Fruit fly (Drosophila melanogaster) whole organism, embryonic: Measurements from ENCODE around the gene CG7879.

Source experiments
- Abd-B ChIP-seq: fragments of 200-800 bp; sonication (Bioruptor generic); optimal IDR thresholded peaks from 2 replicates; lab custom pipeline; 2018; ENCODE audit warnings: missing biosample characterization, mild to moderate bottlenecking, missing genetic modification characterization, moderate library complexity
- Atf-2 ChIP-seq: fragments of 200-800 bp; sonication (Bioruptor generic); optimal IDR thresholded peaks from 2 replicates; lab custom pipeline; 2016; ENCODE audit warnings: missing biosample characterization, missing genetic modification characterization
- BEAF-32 ChIP-seq: fragments of 200-800 bp; sonication (Bioruptor generic); optimal IDR thresholded peaks from 3 replicates; lab custom pipeline; 2017; ENCODE audit warnings: missing biosample characterization, missing genetic modification characterization, mild to moderate bottlenecking, moderate library complexity, missing genetic modification reagents
- CG10462 ChIP-seq: fragments of 200-800 bp; sonication (Bioruptor generic); optimal IDR thresholded peaks from 2 replicates; lab custom pipeline; 2016; ENCODE audit warnings: missing biosample characterization, missing genetic modification characterization
- CG11247 ChIP-seq: fragments of 200-800 bp; sonication (Bioruptor generic); IDR thresholded peaks from 2 replicates; pipeline ENCODE4 v1.3.6; 2022; ENCODE audit warnings: missing biosample characterization, missing genetic modification characterization
- CG14965 ChIP-seq: fragments of 200-800 bp; sonication (Bioruptor generic); optimal IDR thresholded peaks from 2 replicates; lab custom pipeline; 2016; ENCODE audit warnings: missing biosample characterization, missing genetic modification characterization, borderline replicate concordance
- CG15073 ChIP-seq: fragments of 200-800 bp; sonication (Bioruptor generic); optimal IDR thresholded peaks from 2 replicates; lab custom pipeline; 2016; ENCODE audit warnings: missing biosample characterization, missing genetic modification characterization
- CG16863 ChIP-seq: fragments of 200-800 bp; sonication (Bioruptor generic); optimal IDR thresholded peaks from 3 replicates; lab custom pipeline; 2016; ENCODE audit warnings: missing biosample characterization, missing genetic modification characterization
- CG2120 ChIP-seq: fragments of 200-800 bp; sonication (Bioruptor generic); optimal IDR thresholded peaks from 3 replicates; lab custom pipeline; 2016; ENCODE audit warnings: missing biosample characterization, missing genetic modification characterization
- CG34422 ChIP-seq: fragments of 200-800 bp; sonication (Bioruptor generic); IDR thresholded peaks from 3 replicates; pipeline ENCODE4 v1.3.6; 2022; ENCODE audit warnings: missing biosample characterization, missing genetic modification characterization
- CG4282 ChIP-seq: fragments of 200-800 bp; sonication (Bioruptor generic); optimal IDR thresholded peaks from 2 replicates; lab custom pipeline; 2016; ENCODE audit warnings: missing biosample characterization, missing genetic modification characterization
- CG4730 ChIP-seq: fragments of 200-800 bp; sonication (Bioruptor generic); IDR thresholded peaks from 2 replicates; pipeline ENCODE4 v1.3.6; 2022; ENCODE audit warnings: missing biosample characterization, missing genetic modification characterization
- CG4820 ChIP-seq: fragments of 200-800 bp; sonication (Bioruptor generic); optimal IDR thresholded peaks from 3 replicates; lab custom pipeline; 2016; ENCODE audit warnings: missing biosample characterization, missing genetic modification characterization
- CG4854 ChIP-seq: fragments of 200-800 bp; sonication (Bioruptor generic); optimal IDR thresholded peaks from 2 replicates; lab custom pipeline; 2016; ENCODE audit warnings: missing biosample characterization, missing genetic modification characterization, inconsistent platforms
- CG7271 ChIP-seq: fragments of 200-800 bp; sonication (Bioruptor generic); optimal IDR thresholded peaks from 2 replicates; lab custom pipeline; 2018; ENCODE audit warnings: missing biosample characterization, mild to moderate bottlenecking, missing genetic modification characterization, moderate library complexity
- CG7357 ChIP-seq: fragments of 200-800 bp; sonication (Bioruptor generic); IDR thresholded peaks from 3 replicates; pipeline ENCODE4 v1.3.6; 2022; ENCODE audit warnings: missing biosample characterization, missing genetic modification characterization
- CG7786 ChIP-seq: fragments of 200-800 bp; sonication (Bioruptor generic); optimal IDR thresholded peaks from 2 replicates; lab custom pipeline; 2016; ENCODE audit warnings: missing biosample characterization, missing genetic modification characterization
- CG7839 ChIP-seq: fragments of 200-800 bp; sonication (Bioruptor generic); optimal IDR thresholded peaks from 3 replicates; lab custom pipeline; 2018; ENCODE audit warnings: missing biosample characterization, mild to moderate bottlenecking, missing genetic modification characterization, moderate library complexity
- CG7963 ChIP-seq: fragments of 200-800 bp; sonication (Bioruptor generic); IDR thresholded peaks from 3 replicates; pipeline ENCODE4 v1.3.6; 2022; ENCODE audit warnings: missing biosample characterization, missing genetic modification characterization; ENCODE audit not compliant: partially characterized antibody
- CG8089 ChIP-seq: fragments of 200-800 bp; sonication (Bioruptor generic); optimal IDR thresholded peaks from 3 replicates; lab custom pipeline; 2016; ENCODE audit warnings: missing biosample characterization, missing genetic modification characterization
- CkIIα-i1 ChIP-seq: fragments of 200-800 bp; sonication (Bioruptor generic); IDR thresholded peaks from 2 replicates; pipeline ENCODE4 v1.3.6; 2022; ENCODE audit warnings: missing biosample characterization, missing genetic modification characterization
- Dbx ChIP-seq: fragments of 200-800 bp; sonication (Bioruptor generic); IDR thresholded peaks from 3 replicates; pipeline ENCODE4 v1.3.6; 2022; ENCODE audit warnings: missing biosample characterization, missing genetic modification characterization
- Dll ChIP-seq: fragments of 200-800 bp; sonication (Bioruptor generic); IDR thresholded peaks from 4 replicates; pipeline ENCODE4 v1.3.6; 2022; ENCODE audit warnings: missing biosample characterization, missing genetic modification characterization; ENCODE audit not compliant: partially characterized antibody
- Doc2 ChIP-seq: fragments of 200-800 bp; sonication (Bioruptor generic); IDR thresholded peaks from 2 replicates; pipeline ENCODE4 v1.3.6; 2022; ENCODE audit warnings: missing biosample characterization, missing genetic modification characterization
- Doc3 ChIP-seq: fragments of 200-800 bp; sonication (Bioruptor generic); IDR thresholded peaks from 3 replicates; pipeline ENCODE4 v1.3.6; 2022; ENCODE audit warnings: missing biosample characterization, missing genetic modification characterization; ENCODE audit not compliant: partially characterized antibody
- Fer1 ChIP-seq: fragments of 200-800 bp; sonication (Bioruptor generic); optimal IDR thresholded peaks from 2 replicates; lab custom pipeline; 2017; ENCODE audit warnings: missing biosample characterization, mild to moderate bottlenecking, missing genetic modification characterization
- HLH3B ChIP-seq: fragments of 200-800 bp; sonication (Bioruptor generic); IDR thresholded peaks from 2 replicates; pipeline ENCODE4 v1.3.6; 2022; ENCODE audit warnings: missing biosample characterization, missing genetic modification characterization
- HmgZ ChIP-seq: fragments of 200-800 bp; sonication (Bioruptor generic); optimal IDR thresholded peaks from 2 replicates; lab custom pipeline; 2018; ENCODE audit warnings: missing biosample characterization, mild to moderate bottlenecking, missing genetic modification characterization
- Kr ChIP-seq: fragments of 200-800 bp; sonication (Bioruptor generic); optimal IDR thresholded peaks from 2 replicates; lab custom pipeline; 2017; ENCODE audit warnings: missing biosample characterization, mild to moderate bottlenecking, missing genetic modification characterization
- Meics ChIP-seq: fragments of 200-800 bp; sonication (Bioruptor generic); optimal IDR thresholded peaks from 2 replicates; lab custom pipeline; 2017; ENCODE audit warnings: missing biosample characterization, mild to moderate bottlenecking, missing genetic modification characterization
- Poxn ChIP-seq: fragments of 200-800 bp; sonication (Bioruptor generic); IDR thresholded peaks from 2 replicates; pipeline ENCODE4 v1.3.6; 2022; ENCODE audit warnings: missing biosample characterization, missing genetic modification characterization
- Rx ChIP-seq: fragments of 200-800 bp; sonication (Bioruptor generic); IDR thresholded peaks from 2 replicates; pipeline ENCODE4 v1.3.6; 2022; ENCODE audit warnings: missing biosample characterization, missing genetic modification characterization
- Vsx1 ChIP-seq: fragments of 200-800 bp; sonication (Bioruptor generic); optimal IDR thresholded peaks from 2 replicates; lab custom pipeline; 2017; ENCODE audit warnings: missing biosample characterization, mild to moderate bottlenecking, missing genetic modification characterization, missing genetic modification reagents
- Xbp1 ChIP-seq: fragments of 200-800 bp; sonication (Bioruptor generic); optimal IDR thresholded peaks from 3 replicates; lab custom pipeline; 2016; ENCODE audit warnings: missing biosample characterization, mild to moderate bottlenecking, missing genetic modification characterization
- br ChIP-seq: fragments of >200 bp; optimal IDR thresholded peaks from 2 replicates; lab custom pipeline; 2017
- dati ChIP-seq: fragments of 200-800 bp; sonication (Bioruptor generic); IDR thresholded peaks from 2 replicates; pipeline ENCODE4 v1.3.6; 2022; ENCODE audit warnings: missing biosample characterization, missing genetic modification characterization
- fd102C ChIP-seq: fragments of 200-800 bp; sonication (Bioruptor generic); optimal IDR thresholded peaks from 2 replicates; lab custom pipeline; 2018; ENCODE audit warnings: missing biosample characterization, mild to moderate bottlenecking, missing genetic modification characterization, moderate library complexity
- gsb-n ChIP-seq: fragments of 200-800 bp; sonication (Bioruptor generic); optimal IDR thresholded peaks from 3 replicates; lab custom pipeline; 2018; ENCODE audit warnings: missing biosample characterization, mild to moderate bottlenecking, missing genetic modification characterization
- hb ChIP-seq: fragments of 200-800 bp; sonication (Bioruptor generic); IDR thresholded peaks from 3 replicates; pipeline ENCODE4 v1.3.6; 2022; ENCODE audit warnings: missing biosample characterization, missing genetic modification characterization; ENCODE audit not compliant: partially characterized antibody
- lab ChIP-seq: fragments of 200-800 bp; sonication (Bioruptor generic); optimal IDR thresholded peaks from 3 replicates; lab custom pipeline; 2017; ENCODE audit warnings: missing biosample characterization, missing genetic modification characterization, mild to moderate bottlenecking, moderate library complexity, missing genetic modification reagents
- lilli ChIP-seq: fragments of 200-800 bp; sonication (Bioruptor generic); optimal IDR thresholded peaks from 3 replicates; lab custom pipeline; 2016; ENCODE audit warnings: missing biosample characterization, missing genetic modification characterization
- mld ChIP-seq: fragments of 200-800 bp; sonication (Bioruptor generic); IDR thresholded peaks from 3 replicates; pipeline ENCODE4 v1.3.6; 2022; ENCODE audit warnings: missing biosample characterization, missing genetic modification characterization; ENCODE audit not compliant: partially characterized antibody
- peb ChIP-seq: fragments of 200-800 bp; sonication (Bioruptor generic); IDR thresholded peaks from 2 replicates; pipeline ENCODE4 v1.3.6; 2022; ENCODE audit warnings: missing biosample characterization, missing genetic modification characterization
- pho ChIP-seq: fragments of 200-800 bp; sonication (Bioruptor generic); optimal IDR thresholded peaks from 2 replicates; lab custom pipeline; 2016; ENCODE audit warnings: missing biosample characterization, missing genetic modification characterization
- prd ChIP-seq, 3 experiments: fragments of >200 bp in 2 of 3; fragments of 200-800 bp in 1 of 3; sonication (Bioruptor generic) in 1 of 3; optimal IDR thresholded peaks in 2 of 3; IDR thresholded peaks in 1 of 3; 2 replicates in 2 of 3; 3 replicates in 1 of 3; pipeline versions ENCODE4 v1.3.6 to Lab custom; 2017 to 2022; ENCODE audit warnings: missing biosample characterization in 1 of 3, missing genetic modification characterization in 1 of 3
- scrt ChIP-seq: fragments of 200-800 bp; sonication (Bioruptor generic); optimal IDR thresholded peaks from 2 replicates; lab custom pipeline; 2018; ENCODE audit warnings: missing biosample characterization, mild to moderate bottlenecking, missing genetic modification characterization, moderate library complexity
- slbo ChIP-seq: fragments of 200-800 bp; sonication (Bioruptor generic); IDR thresholded peaks from 2 replicates; pipeline ENCODE4 v1.3.6; 2022; ENCODE audit warnings: missing biosample characterization, missing genetic modification characterization
- ssp ChIP-seq: fragments of 200-800 bp; sonication (Bioruptor generic); IDR thresholded peaks from 2 replicates; pipeline ENCODE4 v1.3.6; 2022; ENCODE audit warnings: missing biosample characterization, missing genetic modification characterization
- tin ChIP-seq: fragments of 200-800 bp; sonication (Bioruptor generic); optimal IDR thresholded peaks from 3 replicates; lab custom pipeline; 2016; ENCODE audit warnings: missing biosample characterization, missing genetic modification characterization

The CG7879 gene

DNA sequence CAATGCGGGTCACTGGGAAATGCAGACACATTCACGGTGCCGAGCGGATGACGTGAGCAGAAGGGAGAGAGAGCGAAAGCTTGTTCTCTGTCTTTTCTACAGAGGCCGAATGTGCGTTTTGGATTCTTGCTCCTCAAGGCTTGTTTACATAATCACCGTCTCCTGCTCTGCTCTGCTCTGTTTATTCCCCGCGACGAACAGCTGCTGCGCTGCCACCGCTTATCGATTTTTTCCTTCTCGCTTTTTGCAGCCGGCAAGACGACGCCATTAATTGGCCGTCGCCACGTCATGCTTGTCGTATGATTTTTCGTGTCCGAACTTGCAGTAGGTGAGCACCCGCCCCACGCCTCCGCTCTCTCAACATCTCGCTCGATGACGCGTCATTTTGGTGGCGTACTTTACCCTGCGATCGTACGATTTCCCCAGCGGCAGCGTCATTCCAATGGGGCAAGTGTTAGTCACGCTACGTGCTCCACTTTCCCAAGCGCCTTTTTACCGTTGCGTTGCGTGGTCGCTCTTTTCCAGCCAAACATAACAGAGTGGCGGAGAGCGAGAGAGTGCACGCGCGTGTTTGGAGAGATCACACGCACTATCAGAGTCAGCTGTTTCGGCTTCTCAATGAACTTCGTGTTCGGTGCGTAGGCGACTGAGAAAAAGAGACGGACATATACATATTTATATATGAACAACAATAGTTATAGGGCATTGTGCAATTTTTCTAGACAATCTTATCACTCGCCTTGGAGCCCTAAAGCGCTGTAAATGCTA lies 21.9 kb downstream of the CG7879 start (continued):
- TF ChIP-seq CG7963 (GFP tag; lab: Robert Waterston, UW): no peak
- no peak for TF ChIP-seq prd (optimal IDR thresholded peaks at IDR 0.05; lab: Kevin White, UChicago)
- TF ChIP-seq prd (GFP tag; IDR thresholded peaks at IDR 0.05; lab: Robert Waterston, UW): no peak
- no peak for TF ChIP-seq CG7786
- no peak for TF ChIP-seq Abd-B (GFP tag; lab: Kevin White, UChicago)
- no peak for TF ChIP-seq CG8089 (GFP tag; lab: Kevin White, UChicago)
- TF ChIP-seq CG7839 (tag; lab: Kevin White, UChicago): no peak
- TF ChIP-seq CG4820: no peak
- no peak for TF ChIP-seq Rx (GFP tag; lab: Robert Waterston, UW)
- TF ChIP-seq Dbx: 0 out of 3 replicates have a peak, but pooled peaks have one; percentile 1
- no peak for TF ChIP-seq CkIIα-i1 (GFP tag; lab: Robert Waterston, UW)
- TF ChIP-seq Meics (GFP tag; lab: Kevin White, UChicago): peak; percentile 40
- peak; percentile 18 for TF ChIP-seq CG10462 (GFP tag; lab: Kevin White, UChicago)
- no peak for TF ChIP-seq dati (GFP tag; lab: Robert Waterston, UW)
- no peak for TF ChIP-seq mld (GFP tag; lab: Robert Waterston, UW)
- TF ChIP-seq CG14965 (GFP tag; lab: Kevin White, UChicago): no peak
- TF ChIP-seq Vsx1: peak; percentile 72
- no peak for TF ChIP-seq Poxn (GFP tag; lab: Robert Waterston, UW)
- TF ChIP-seq pho (GFP tag; lab: Kevin White, UChicago): no peak
- peak; percentile 80 for TF ChIP-seq Xbp1
- TF ChIP-seq lab (GFP tag; lab: Kevin White, UChicago): peak; percentile 31
- TF ChIP-seq CG11247 (GFP tag; lab: Robert Waterston, UW): no peak
- peak; percentile 3 for TF ChIP-seq HmgZ (tag; lab: Kevin White, UChicago)
- no peak for TF ChIP-seq peb (GFP tag; lab: Robert Waterston, UW)
- TF ChIP-seq lilli (GFP tag; lab: Kevin White, UChicago): no peak
- no peak for TF ChIP-seq CG4282
- no peak for TF ChIP-seq scrt (GFP tag; lab: Kevin White, UChicago)
- TF ChIP-seq CG4854: no peak
- no peak for TF ChIP-seq Fer1
- TF ChIP-seq CG34422: peak; percentile 12; the same call in 1 of the 3 replicates
- no peak for TF ChIP-seq Atf-2 (GFP tag; lab: Kevin White, UChicago)
- no peak for TF ChIP-seq fd102C (GFP tag; lab: Kevin White, UChicago)
- no peak for TF ChIP-seq ssp (GFP tag; lab: Robert Waterston, UW)
- no peak for TF ChIP-seq CG15073 (GFP tag; lab: Kevin White, UChicago)
- TF ChIP-seq HLH3B: no peak
- TF ChIP-seq tin: no peak
- TF ChIP-seq Kr: no peak
- TF ChIP-seq Dll (GFP tag; lab: Robert Waterston, UW): peak; percentile 24; the same call in 1 of the 4 replicates
- no peak for TF ChIP-seq slbo (GFP tag; lab: Robert Waterston, UW)
- TF ChIP-seq br (lab: Kevin White, UChicago): no peak
- TF ChIP-seq Doc2 (GFP tag; lab: Robert Waterston, UW): no peak
- TF ChIP-seq CG2120: no peak
- TF ChIP-seq gsb-n (tag; lab: Kevin White, UChicago): peak; percentile 60
- no peak for TF ChIP-seq CG7357 (GFP tag; lab: Robert Waterston, UW)
- TF ChIP-seq Doc3 (GFP tag; lab: Robert Waterston, UW): no peak
- TF ChIP-seq BEAF-32 (GFP tag; lab: Kevin White, UChicago): no peak
- no peak for TF ChIP-seq hb
- no peak for TF ChIP-seq CG7271 (tag; lab: Kevin White, UChicago)
- TF ChIP-seq CG16863 (GFP tag; lab: Kevin White, UChicago): no peak
- no peak for TF ChIP-seq CG4730 (GFP tag; lab: Robert Waterston, UW)
